Worm (Caenorhabditis elegans): Measurements from ENCODE around the gene T24H10.4.

T24H10.4 gene

ce11 chrII:9131363-9131762 lies 22.0 kb downstream of the T24H10.4 start, which contains the start of gene C16D2.1:
TSS of gene C16D2.1 (plus strand) at chrII:9131663.
- TF ChIP-seq ztf-23 (GFP tag; IDR thresholded peaks at IDR 0.05) (no peak), ref-1 (GFP tag; conservative IDR thresholded peaks at IDR 0.05) (no peak), flt-1 (GFP tag; IDR thresholded peaks at IDR 0.05) (no peak), cog-1 (tag; optimal IDR thresholded peaks at IDR 0.05) (no peak), tab-1 (GFP tag; IDR thresholded peaks at IDR 0.05) (no peak), ztf-29 (GFP tag; IDR thresholded peaks at IDR 0.05) (no peak), med-1 (GFP tag; optimal IDR thresholded peaks at IDR 0.05; ENCODE audit: insufficient read depth) (no peak), T22C8.4 (GFP tag; IDR thresholded peaks at IDR 0.05) (no peak)

- TF ChIP-seq med-1 (GFP tag; optimal IDR thresholded peaks at IDR 0.05; ENCODE audit: insufficient read depth), result no peak
- TF ChIP-seq ztf-23 (GFP tag; IDR thresholded peaks at IDR 0.05), result no peak
- no peak for TF ChIP-seq T22C8.4 (GFP tag; IDR thresholded peaks at IDR 0.05)
- no peak for TF ChIP-seq klf-2 (GFP tag; conservative IDR thresholded peaks at IDR 0.05)
- no peak for TF ChIP-seq flt-1 (GFP tag; IDR thresholded peaks at IDR 0.05)
- TF ChIP-seq cog-1 (tag; optimal IDR thresholded peaks at IDR 0.05), result no peak
- no peak for TF ChIP-seq ztf-29 (GFP tag; IDR thresholded peaks at IDR 0.05)
- no peak for TF ChIP-seq tab-1 (GFP tag; IDR thresholded peaks at IDR 0.05)
- TF ChIP-seq ref-1 (GFP tag; conservative IDR thresholded peaks at IDR 0.05), result no peak
Measured at ce11 chrII:9132338-9132737, 23.0 kb downstream of the T24H10.4 start.

ce11 chrII:9135878-9136277 lies 26.5 kb downstream of the T24H10.4 start, which contains the start of gene nlp-78:
TSS of gene nlp-78 (plus strand) at chrII:9136178.
- no peak for TF ChIP-seq ref-1 (GFP tag; conservative IDR thresholded peaks at IDR 0.05)
- no peak for TF ChIP-seq ztf-29 (GFP tag; IDR thresholded peaks at IDR 0.05)
- no peak for TF ChIP-seq med-1 (GFP tag; optimal IDR thresholded peaks at IDR 0.05; ENCODE audit: insufficient read depth)
- no peak for TF ChIP-seq tab-1 (GFP tag; IDR thresholded peaks at IDR 0.05)
- TF ChIP-seq flt-1 (GFP tag; IDR thresholded peaks at IDR 0.05), result no peak
- TF ChIP-seq klf-2 (GFP tag; conservative IDR thresholded peaks at IDR 0.05), result no peak
- TF ChIP-seq ztf-23 (GFP tag; IDR thresholded peaks at IDR 0.05), result no peak
- no peak for TF ChIP-seq T22C8.4 (GFP tag; IDR thresholded peaks at IDR 0.05)
- TF ChIP-seq cog-1 (tag; optimal IDR thresholded peaks at IDR 0.05), result no peak

ce11 chrII:9137803-9138202 lies 28.5 kb downstream of the T24H10.4 start, which contains the start of gene C16D2.3:
TSS of gene C16D2.3 (plus strand) at chrII:9138103.
- TF ChIP-seq flt-1 (GFP tag; IDR thresholded peaks at IDR 0.05) (no peak), ztf-23 (GFP tag; IDR thresholded peaks at IDR 0.05) (no peak), ztf-29 (GFP tag; IDR thresholded peaks at IDR 0.05) (no peak), ref-1 (GFP tag; conservative IDR thresholded peaks at IDR 0.05) (no peak), klf-2 (GFP tag; conservative IDR thresholded peaks at IDR 0.05) (no peak)

- TF ChIP-seq cog-1 (tag; optimal IDR thresholded peaks at IDR 0.05), result no peak
- TF ChIP-seq ref-1 (GFP tag; conservative IDR thresholded peaks at IDR 0.05), result no peak
Measured at ce11 chrII:9139172-9139700, 29.9 kb downstream of the T24H10.4 start, which contains the start of gene Y9C2UA.1. TSS of gene Y9C2UA.1 (plus strand) at chrII:9139650.

ce11 chrII:9141110-9141509 lies 31.8 kb downstream of the T24H10.4 start:
- TF ChIP-seq tab-1 (GFP tag; IDR thresholded peaks at IDR 0.05) (no peak), cog-1 (tag; optimal IDR thresholded peaks at IDR 0.05) (no peak), med-1 (GFP tag; optimal IDR thresholded peaks at IDR 0.05; ENCODE audit: insufficient read depth) (no peak), T22C8.4 (GFP tag; IDR thresholded peaks at IDR 0.05) (no peak), klf-2 (GFP tag; conservative IDR thresholded peaks at IDR 0.05) (no peak), ztf-29 (GFP tag; IDR thresholded peaks at IDR 0.05) (no peak), ref-1 (GFP tag; conservative IDR thresholded peaks at IDR 0.05) (no peak), flt-1 (GFP tag; IDR thresholded peaks at IDR 0.05) (no peak), ztf-23 (GFP tag; IDR thresholded peaks at IDR 0.05) (no peak)

ce11 chrII:9143795-9144194 lies 34.5 kb downstream of the T24H10.4 start:
- no peak for TF ChIP-seq ztf-23 (GFP tag; IDR thresholded peaks at IDR 0.05)
- no peak for TF ChIP-seq ref-1 (GFP tag; conservative IDR thresholded peaks at IDR 0.05)
- no peak for TF ChIP-seq cog-1 (tag; optimal IDR thresholded peaks at IDR 0.05)
- TF ChIP-seq T22C8.4 (GFP tag; IDR thresholded peaks at IDR 0.05), result no peak
- TF ChIP-seq med-1 (GFP tag; optimal IDR thresholded peaks at IDR 0.05; ENCODE audit: insufficient read depth), result no peak
- TF ChIP-seq ztf-29 (GFP tag; IDR thresholded peaks at IDR 0.05), result no peak
- TF ChIP-seq tab-1 (GFP tag; IDR thresholded peaks at IDR 0.05), result no peak
- no peak for TF ChIP-seq flt-1 (GFP tag; IDR thresholded peaks at IDR 0.05)
- TF ChIP-seq klf-2 (GFP tag; conservative IDR thresholded peaks at IDR 0.05), result no peak

- TF ChIP-seq ref-1 (GFP tag; conservative IDR thresholded peaks at IDR 0.05), result no peak
- no peak for TF ChIP-seq tab-1 (GFP tag; IDR thresholded peaks at IDR 0.05)
- TF ChIP-seq ztf-23 (GFP tag; IDR thresholded peaks at IDR 0.05), result no peak
- TF ChIP-seq med-1 (GFP tag; optimal IDR thresholded peaks at IDR 0.05; ENCODE audit: insufficient read depth), result no peak
- TF ChIP-seq klf-2 (GFP tag; conservative IDR thresholded peaks at IDR 0.05), result no peak
- TF ChIP-seq cog-1 (tag; optimal IDR thresholded peaks at IDR 0.05), result no peak
- TF ChIP-seq flt-1 (GFP tag; IDR thresholded peaks at IDR 0.05), result no peak
- TF ChIP-seq ztf-29 (GFP tag; IDR thresholded peaks at IDR 0.05), result no peak
- no peak for TF ChIP-seq T22C8.4 (GFP tag; IDR thresholded peaks at IDR 0.05)
Measured at ce11 chrII:9144366-9144765, 35.0 kb downstream of the T24H10.4 start.

ce11 chrII:9145961-9146360 lies 36.6 kb downstream of the T24H10.4 start, which contains the start of gene W07A12.4:
TSS of gene W07A12.4 (plus strand) at chrII:9146261.
- TF ChIP-seq tab-1 (GFP tag; IDR thresholded peaks at IDR 0.05) (no peak), flt-1 (GFP tag; IDR thresholded peaks at IDR 0.05) (no peak), klf-2 (GFP tag; conservative IDR thresholded peaks at IDR 0.05) (no peak), med-1 (GFP tag; optimal IDR thresholded peaks at IDR 0.05; ENCODE audit: insufficient read depth) (no peak), T22C8.4 (GFP tag; IDR thresholded peaks at IDR 0.05) (no peak), cog-1 (tag; optimal IDR thresholded peaks at IDR 0.05) (no peak), ztf-29 (GFP tag; IDR thresholded peaks at IDR 0.05) (no peak), ref-1 (GFP tag; conservative IDR thresholded peaks at IDR 0.05) (no peak), ztf-23 (GFP tag; IDR thresholded peaks at IDR 0.05) (no peak)

- no peak for TF ChIP-seq flt-1 (GFP tag; IDR thresholded peaks at IDR 0.05)
- TF ChIP-seq tab-1 (GFP tag; IDR thresholded peaks at IDR 0.05), result no peak
- no peak for TF ChIP-seq med-1 (GFP tag; optimal IDR thresholded peaks at IDR 0.05; ENCODE audit: insufficient read depth)
Measured at ce11 chrII:9148079-9148478, 38.7 kb downstream of the T24H10.4 start.

All from whole organism, midembryonic.